Worm (Caenorhabditis elegans) whole organism, young adult: ENCODE results near the gene sul-3.

Experiments
- fkh-3 ChIP-seq: sonication (generic microtip); optimal IDR thresholded peaks from 2 replicates; lab custom pipeline; 2016; ENCODE audit warnings: mild to moderate bottlenecking, missing genetic modification characterization, missing compliant biosample characterization
- hlh-12 ChIP-seq: sonication (generic microtip); optimal IDR thresholded peaks from 2 replicates; lab custom pipeline; 2016; ENCODE audit warnings: missing genetic modification characterization, missing compliant biosample characterization
- hlh-26 ChIP-seq: fragments of 200-800 bp; sonication (Bioruptor generic); conservative IDR thresholded peaks from 2 replicates; pipeline ENCODE4 v1.3.6; 2022; ENCODE audit warnings: missing genetic modification reagents, missing genetic modification characterization, missing compliant biosample characterization
- lag-1 ChIP-seq: fragments of 200-800 bp; sonication (Bioruptor generic); IDR thresholded peaks from 2 replicates; pipeline ENCODE4 v1.3.6; 2022; ENCODE audit warnings: missing genetic modification reagents, missing genetic modification characterization, missing compliant biosample characterization
- madf-3 ChIP-seq: fragments of 200-800 bp; sonication (Bioruptor generic); IDR thresholded peaks from 2 replicates; pipeline ENCODE4 v1.3.6; 2022; ENCODE audit warnings: missing genetic modification reagents, missing genetic modification characterization, missing compliant biosample characterization
- nhr-120 ChIP-seq: fragments of 200-800 bp; sonication (Bioruptor generic); IDR thresholded peaks from 2 replicates; pipeline ENCODE4 v1.3.6; 2022; ENCODE audit warnings: missing genetic modification characterization, missing compliant biosample characterization
- pha-4 ChIP-seq: fragments of 150-350 bp; sonication (generic microtip); optimal IDR thresholded peaks from 2 replicates; lab custom pipeline; 2014; ENCODE audit warnings: missing biosample characterization, missing genetic modification reagents, missing genetic modification characterization
- tbp1 ChIP-seq: fragments of 200-800 bp; sonication (Bioruptor generic); optimal IDR thresholded peaks from 2 replicates; lab custom pipeline; 2018; ENCODE audit warnings: mild to moderate bottlenecking, missing genetic modification characterization, missing compliant biosample characterization
- ztf-3 ChIP-seq: fragments of 200-800 bp; sonication (Bioruptor generic); optimal IDR thresholded peaks from 2 replicates; lab custom pipeline; 2018; ENCODE audit warnings: mild to moderate bottlenecking, missing genetic modification characterization, missing compliant biosample characterization

ce11 chrX:7808388-7808787 lies 25.6 kb downstream of the sul-3 start:
- TF ChIP-seq ztf-3 (GFP tag; lab: Kevin White, UChicago), result no peak
- TF ChIP-seq pha-4 (tag; lab: Kevin White, UChicago), result no peak
- TF ChIP-seq fkh-3 (tag; lab: Kevin White, UChicago), result no peak
- no peak for TF ChIP-seq hlh-12 (tag; lab: Kevin White, UChicago)
- no peak for TF ChIP-seq tbp1
- TF ChIP-seq hlh-26, result no peak
- no peak for TF ChIP-seq madf-3
- no peak for TF ChIP-seq nhr-120
- no peak for TF ChIP-seq lag-1 (GFP tag; lab: Robert Waterston, UW)
